Fruit fly (Drosophila melanogaster) Kc167 (cell line): ENCODE measurements around the gene Pex2.

ENCODE experiments used
- Myc ChIP-seq: fragments of >200 bp; optimal IDR thresholded peaks from 2 replicates; lab custom pipeline; 2017; ENCODE audit warnings: missing external identifiers
- Sin3A ChIP-seq: fragments of >200 bp; optimal IDR thresholded peaks from 2 replicates; lab custom pipeline; 2018; ENCODE audit warnings: missing external identifiers
- h ChIP-seq: fragments of >200 bp; optimal IDR thresholded peaks from 3 replicates; lab custom pipeline; 2018; ENCODE audit warnings: missing external identifiers
- insv ChIP-seq: fragments of >200 bp; optimal IDR thresholded peaks from 3 replicates; lab custom pipeline; 2018; ENCODE audit warnings: missing external identifiers
- psq ChIP-seq: fragments of >200 bp; optimal IDR thresholded peaks from 2 replicates; lab custom pipeline; 2017; ENCODE audit warnings: missing external identifiers
- ttk ChIP-seq: sonication (Bioruptor generic); optimal IDR thresholded peaks from 2 replicates; lab custom pipeline; 2017; ENCODE audit warnings: missing external identifiers

Pex2 gene

dm6 chr3L:8368694-8369344 is 30.0 kb downstream of the Pex2 start:
- no peak for TF ChIP-seq insv (lab: Kevin White, UChicago)
- TF ChIP-seq Myc (lab: Kevin White, UChicago), result no peak
- no peak for TF ChIP-seq h (lab: Kevin White, UChicago)
- TF ChIP-seq Sin3A (lab: Kevin White, UChicago), result no peak

dm6 chr3L:8369456-8369855 is 30.6 kb downstream of the Pex2 start:
- TF ChIP-seq Myc (lab: Kevin White, UChicago) (no peak), psq (lab: Kevin White, UChicago) (no peak)

- TF ChIP-seq h (lab: Kevin White, UChicago) (no peak), Sin3A (lab: Kevin White, UChicago) (no peak), Myc (lab: Kevin White, UChicago) (no peak), psq (lab: Kevin White, UChicago) (no peak), ttk (lab: Kevin White, UChicago) (no peak), insv (lab: Kevin White, UChicago) (no peak)
These were observed 32.1 kb downstream of the Pex2 start for dm6 chr3L:8370922-8371321.

dm6 chr3L:8371538-8371937 is 32.7 kb downstream of the Pex2 start:
- TF ChIP-seq h (lab: Kevin White, UChicago), result no peak
- TF ChIP-seq Sin3A (lab: Kevin White, UChicago), result no peak
- no peak for TF ChIP-seq insv (lab: Kevin White, UChicago)
- no peak for TF ChIP-seq ttk (lab: Kevin White, UChicago)

dm6 chr3L:8372035-8372434 is 33.2 kb downstream of the Pex2 start, which contains the start of gene ImpE1:
Gene ImpE1 (plus strand): TSS chr3L:8372405.
- TF ChIP-seq h (lab: Kevin White, UChicago) (no peak), insv (lab: Kevin White, UChicago) (no peak), ttk (lab: Kevin White, UChicago) (no peak), psq (lab: Kevin White, UChicago) (no peak), Myc (lab: Kevin White, UChicago) (no peak), Sin3A (lab: Kevin White, UChicago) (no peak)

- TF ChIP-seq h (lab: Kevin White, UChicago) (no peak), Sin3A (lab: Kevin White, UChicago) (no peak), insv (lab: Kevin White, UChicago) (no peak), Myc (lab: Kevin White, UChicago) (no peak), psq (lab: Kevin White, UChicago) (no peak), ttk (lab: Kevin White, UChicago) (no peak)
These were observed 35.3 kb downstream of the Pex2 start for dm6 chr3L:8374107-8374506.

- TF ChIP-seq Myc (lab: Kevin White, UChicago) (no peak), ttk (lab: Kevin White, UChicago) (no peak), Sin3A (lab: Kevin White, UChicago) (no peak), insv (lab: Kevin White, UChicago) (no peak), h (lab: Kevin White, UChicago) (no peak), psq (lab: Kevin White, UChicago) (no peak)
These were observed 40.3 kb downstream of the Pex2 start for dm6 chr3L:8379161-8379560.

dm6 chr3L:8383968-8384367 is 45.1 kb downstream of the Pex2 start:
- TF ChIP-seq insv (lab: Kevin White, UChicago) (no peak), ttk (lab: Kevin White, UChicago) (no peak), psq (lab: Kevin White, UChicago) (no peak), Myc (lab: Kevin White, UChicago) (no peak), Sin3A (lab: Kevin White, UChicago) (no peak), h (lab: Kevin White, UChicago) (no peak)

dm6 chr3L:8385055-8385454 is 46.2 kb downstream of the Pex2 start:
- TF ChIP-seq psq (lab: Kevin White, UChicago) (no peak), Sin3A (lab: Kevin White, UChicago) (no peak), ttk (lab: Kevin White, UChicago) (no peak), Myc (lab: Kevin White, UChicago) (no peak)
